Worm (Caenorhabditis elegans): Measurements from ENCODE around the gene cnc-11.

ce11 chrV:1392900-1393299 lies 49.2 kb upstream of the cnc-11 start, which contains the start of gene Y75B7AR.1:
- TF ChIP-seq pha-4 (tag; optimal IDR thresholded peaks at IDR 0.05), result no peak
- TF ChIP-seq pros-1 (tag; optimal IDR thresholded peaks at IDR 0.05), result no peak

All from whole organism, late embryonic.